Worm (Caenorhabditis elegans): ENCODE measurements around the gene DH11.2.

ce11 chrII:8035667-8036066 lies 23.1 kb downstream of the DH11.2 start, which contains the start of gene sap-49:
- no peak for TF ChIP-seq pros-1 (tag; optimal IDR thresholded peaks at IDR 0.05)
- TF ChIP-seq lim-6 (tag; optimal IDR thresholded peaks at IDR 0.05) = no peak

Data from whole organism, late embryonic.